Worm (Caenorhabditis elegans) whole organism, L4/young adult: Measurements from ENCODE around the gene mrpl-40.

ENCODE experiments used
- W03F9.2 ChIP-seq: fragments of 150-350 bp; optimal IDR thresholded peaks from 2 replicates; lab custom pipeline; 2014; ENCODE audit warnings: missing biosample characterization, missing genetic modification characterization
- dao-5 ChIP-seq: sonication (generic microtip); optimal IDR thresholded peaks from 2 replicates; lab custom pipeline; 2016; ENCODE audit warnings: missing genotype, missing genetic modification characterization, moderate library complexity, missing compliant biosample characterization
- him-1 ChIP-seq: sonication (generic microtip); optimal IDR thresholded peaks from 2 replicates; lab custom pipeline; 2016; ENCODE audit warnings: missing genotype, missing genetic modification reagents, missing genetic modification characterization, missing compliant biosample characterization

ce11 chrIII:62383-62873 lies 24.9 kb upstream of the mrpl-40 start:
- TF ChIP-seq dao-5 (tag; lab: Kevin White, UChicago) (no peak), him-1 (tag; lab: Kevin White, UChicago) (peak; percentile 51), W03F9.2 (no peak)
